Worm (Caenorhabditis elegans): Measurements from ENCODE around the gene lec-4.

The lec-4 gene

ce11 chrIII:3799213-3799612, 26.1 kb upstream of the lec-4 start (continued):
- no peak for TF ChIP-seq cey-2 (tag; optimal IDR thresholded peaks at IDR 0.05; ENCODE audit: borderline replicate concordance, insufficient read depth)
- TF ChIP-seq pha-4 (GFP tag; IDR thresholded peaks at IDR 0.05): no peak
- TF ChIP-seq pha-4 (tag; optimal IDR thresholded peaks at IDR 0.05): no peak
- no peak for TF ChIP-seq spr-1 (tag; optimal IDR thresholded peaks at IDR 0.05)
- peak; percentile 22 for TF ChIP-seq nhr-10 (tag; optimal IDR thresholded peaks at IDR 0.05)
- TF ChIP-seq ceh-82 (tag; optimal IDR thresholded peaks at IDR 0.05): no peak
- TF ChIP-seq mxl-3 (GFP tag; optimal IDR thresholded peaks at IDR 0.05): peak; percentile 79
- no peak for TF ChIP-seq zfp-2 (tag; optimal IDR thresholded peaks at IDR 0.05)
- no peak for TF ChIP-seq Y48G9A.11 (GFP tag; IDR thresholded peaks at IDR 0.05)
- TF ChIP-seq lir-3 (tag; optimal IDR thresholded peaks at IDR 0.05): no peak
- peak; percentile 81 for TF ChIP-seq dve-1 (tag; optimal IDR thresholded peaks at IDR 0.05; ENCODE audit: insufficient read depth)
- no peak for TF ChIP-seq nhr-25 (tag; optimal IDR thresholded peaks at IDR 0.05; ENCODE audit: borderline replicate concordance, insufficient read depth)
- no peak for TF ChIP-seq mxl-2 (GFP tag; conservative IDR thresholded peaks at IDR 0.05)
- peak; percentile 40 for TF ChIP-seq dmd-6 (GFP tag; IDR thresholded peaks at IDR 0.05)
- TF ChIP-seq Y105C5A.15 (GFP tag; IDR thresholded peaks at IDR 0.05): no peak
- no peak for TF ChIP-seq vab-7 (GFP tag; IDR thresholded peaks at IDR 0.05)
- no peak for TF ChIP-seq lin-15B (tag; optimal IDR thresholded peaks at IDR 0.05)
- TF ChIP-seq gei-8 (GFP tag; optimal IDR thresholded peaks at IDR 0.05): no peak
- TF ChIP-seq pqm-1 (tag; optimal IDR thresholded peaks at IDR 0.05): peak; percentile 46
- TF ChIP-seq ceh-32 (tag; optimal IDR thresholded peaks at IDR 0.05; ENCODE audit: poor library complexity): no peak
- no peak for TF ChIP-seq ztf-7 (tag; optimal IDR thresholded peaks at IDR 0.05)
- TF ChIP-seq ZK546.5 (tag; optimal IDR thresholded peaks at IDR 0.05): no peak
- TF ChIP-seq hlh-30 (tag; optimal IDR thresholded peaks at IDR 0.05; ENCODE audit: insufficient read depth): peak; percentile 38
- no peak for TF ChIP-seq zfp-3 (GFP tag; conservative IDR thresholded peaks at IDR 0.05)
- no peak for TF ChIP-seq dpl-1 (GFP tag; optimal IDR thresholded peaks at IDR 0.05)
- no peak for TF ChIP-seq zip-11 (GFP tag; IDR thresholded peaks at IDR 0.05)

- TF ChIP-seq ctbp-1 (GFP tag; IDR thresholded peaks at IDR 0.05): no peak
- TF ChIP-seq hmg-1.1 (GFP tag; IDR thresholded peaks at IDR 0.05): 0 out of 2 replicates have a peak, but pooled peaks have one; percentile 5
- TF ChIP-seq mxl-3 (GFP tag; optimal IDR thresholded peaks at IDR 0.05): peak; percentile 20
- no peak for TF ChIP-seq lin-29 (GFP tag; IDR thresholded peaks at IDR 0.05)
- TF ChIP-seq mdt-29 (GFP tag; IDR thresholded peaks at IDR 0.05): 0 out of 2 replicates have a peak, but pooled peaks have one; percentile 7
These were observed 25.3 kb upstream of the lec-4 start for ce11 chrIII:3798416-3798815.

ce11 chrIII:3797180-3798026, 24.3 kb upstream of the lec-4 start:
- TF ChIP-seq aha-1 (tag) (peak; percentile 93), set-16 (GFP tag; IDR thresholded peaks at IDR 0.05) (peak; percentile 48; the same call in 1 of the 2 replicates), dmd-6 (GFP tag; IDR thresholded peaks at IDR 0.05) (peak; percentile 38; the same call in 1 of the 2 replicates), zfp-2 (tag; optimal IDR thresholded peaks at IDR 0.05) (no peak), lsy-2 (tag; optimal IDR thresholded peaks at IDR 0.05) (peak; percentile 32 to 33), zfp-3 (GFP tag; conservative IDR thresholded peaks at IDR 0.05) (0 out of 2 replicates have a peak, but pooled peaks have one; percentile 25), pha-4 (GFP tag; IDR thresholded peaks at IDR 0.05) (peak; percentile 37; the same call in 1 of the 2 replicates), pha-4 (tag; optimal IDR thresholded peaks at IDR 0.05) (no peak), ama-1 (optimal IDR thresholded peaks at IDR 0.05) (peak; percentile 6), daf-16 (GFP tag; optimal IDR thresholded peaks at IDR 0.05) (peak in 1 of 2 experiments; percentile 47), daf-16 (tag; optimal IDR thresholded peaks at IDR 0.05) (peak; percentile 36), madf-9 (GFP tag; conservative IDR thresholded peaks at IDR 0.05) (0 out of 2 replicates have a peak, but pooled peaks have one; percentile 7), dmd-9 (GFP tag; IDR thresholded peaks at IDR 0.05) (0 out of 2 replicates have a peak, but pooled peaks have one; percentile 30), ZK337.2 (GFP tag; IDR thresholded peaks at IDR 0.05) (0 out of 2 replicates have a peak, but pooled peaks have one; percentile 7), snpc-1.2 (GFP tag; IDR thresholded peaks at IDR 0.05) (no peak), mdl-1 (tag; optimal IDR thresholded peaks at IDR 0.05) (peak in 1 of 2 experiments; percentile 59), lim-7 (GFP tag; IDR thresholded peaks at IDR 0.05) (peak; percentile 65), hlh-11 (tag; optimal IDR thresholded peaks at IDR 0.05) (peak; percentile 52), dve-1 (tag; optimal IDR thresholded peaks at IDR 0.05; ENCODE audit: insufficient read depth) (peak; percentile 30), hlh-30 (tag; optimal IDR thresholded peaks at IDR 0.05; ENCODE audit: insufficient read depth) (peak; percentile 85), D1046.2 (GFP tag; IDR thresholded peaks at IDR 0.05) (no peak)

Data from whole organism, L4 larva.